Worm (Caenorhabditis elegans): ENCODE data around the gene C24H12.4.

DNA sequence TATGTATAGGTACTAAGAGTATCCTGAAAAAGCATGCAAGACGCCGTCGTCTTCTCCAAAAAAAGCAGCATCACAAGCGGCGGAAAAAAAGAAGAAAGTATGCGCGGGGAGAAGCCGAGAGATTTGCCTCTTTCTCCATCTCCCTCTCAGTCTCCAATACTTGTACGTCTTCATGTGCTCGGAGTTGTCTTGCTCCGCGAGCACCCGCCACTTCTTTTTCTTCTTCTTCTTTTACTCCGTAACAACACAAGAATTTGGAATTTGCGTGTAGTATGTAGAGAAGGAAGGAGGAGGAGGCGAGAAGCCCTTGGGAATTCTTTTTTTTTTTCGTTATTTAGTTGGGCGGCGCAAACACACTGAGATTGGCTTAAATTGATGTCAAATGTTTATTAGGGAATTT is 9.8 kb upstream of the C24H12.4 start:
- TF ChIP-seq T22C8.4 (GFP tag; IDR thresholded peaks at IDR 0.05) (no peak), klf-2 (GFP tag; conservative IDR thresholded peaks at IDR 0.05) (no peak), flt-1 (GFP tag; IDR thresholded peaks at IDR 0.05) (no peak), med-1 (GFP tag; optimal IDR thresholded peaks at IDR 0.05; ENCODE audit: insufficient read depth) (no peak), ref-1 (GFP tag; conservative IDR thresholded peaks at IDR 0.05) (no peak)

All from whole organism, midembryonic.